Worm (Caenorhabditis elegans): ENCODE measurements around the gene AH9.6.

ce11 chrX:2216242-2216641 is 51.7 kb downstream of the AH9.6 start:
- TF ChIP-seq snpc-4 (tag; optimal IDR thresholded peaks at IDR 0.05) (no peak), ztf-11 (tag; optimal IDR thresholded peaks at IDR 0.05) (no peak), nhr-25 (tag; optimal IDR thresholded peaks at IDR 0.05) (no peak), ama-1 (optimal IDR thresholded peaks at IDR 0.05) (no peak), skn-1 (tag; optimal IDR thresholded peaks at IDR 0.05) (no peak), elt-1 (tag; optimal IDR thresholded peaks at IDR 0.05) (no peak), lin-39 (tag; optimal IDR thresholded peaks at IDR 0.05) (no peak), nhr-11 (tag; optimal IDR thresholded peaks at IDR 0.05) (no peak), egl-27 (tag; optimal IDR thresholded peaks at IDR 0.05) (no peak), nhr-12 (tag; optimal IDR thresholded peaks at IDR 0.05) (no peak), lsy-2 (tag; optimal IDR thresholded peaks at IDR 0.05) (no peak), elt-3 (tag; optimal IDR thresholded peaks at IDR 0.05) (no peak), mbf-1 (tag; optimal IDR thresholded peaks at IDR 0.05) (no peak)
